Fruit fly (Drosophila melanogaster): Measurements from ENCODE around the gene CG42788.

Gene CG42788

dm6 chr3R:15094218-15094928, 37.4 kb downstream of the CG42788 start:
- TF ChIP-seq CG12769 (tag; optimal IDR thresholded peaks at IDR 0.05) (peak; percentile 1), trem (tag; optimal IDR thresholded peaks at IDR 0.05) (no peak), Dll (GFP tag; IDR thresholded peaks at IDR 0.05; ENCODE audit: partially characterized antibody) (no peak), al (GFP tag; IDR thresholded peaks at IDR 0.05) (no peak), sens (GFP tag) (peak; percentile 87), CG3163 (GFP tag; optimal IDR thresholded peaks at IDR 0.05) (no peak), CkIIα-i1 (GFP tag; IDR thresholded peaks at IDR 0.05) (no peak), Nf-YC (tag; optimal IDR thresholded peaks at IDR 0.05) (no peak), Adf1 (GFP tag; IDR thresholded peaks at IDR 0.05) (no peak), en (GFP tag; optimal IDR thresholded peaks at IDR 0.05) (no peak), usp (GFP tag; optimal IDR thresholded peaks at IDR 0.05) (no peak), Rx (GFP tag; IDR thresholded peaks at IDR 0.05) (no peak), lab (GFP tag; optimal IDR thresholded peaks at IDR 0.05) (peak; percentile 1), Myb (GFP tag; optimal IDR thresholded peaks at IDR 0.05) (no peak), wek (GFP tag; optimal IDR thresholded peaks at IDR 0.05) (no peak), Lpt (GFP tag; optimal IDR thresholded peaks at IDR 0.05) (no peak), az2 (GFP tag; optimal IDR thresholded peaks at IDR 0.05) (peak; percentile 4), CG6813 (GFP tag; optimal IDR thresholded peaks at IDR 0.05) (no peak), inv (GFP tag; IDR thresholded peaks at IDR 0.05; ENCODE audit: partially characterized antibody) (no peak), crol (GFP tag; IDR thresholded peaks at IDR 0.05) (no peak), vnd (GFP tag; IDR thresholded peaks at IDR 0.05; ENCODE audit: partially characterized antibody) (no peak), CG12942 (GFP tag; optimal IDR thresholded peaks at IDR 0.05) (no peak), ems (GFP tag; optimal IDR thresholded peaks at IDR 0.05) (no peak), Xrp1 (GFP tag; IDR thresholded peaks at IDR 0.05) (no peak), PHDP (tag; optimal IDR thresholded peaks at IDR 0.05) (no peak), gro (GFP tag; optimal IDR thresholded peaks at IDR 0.05) (no peak), CG4617 (GFP tag; optimal IDR thresholded peaks at IDR 0.05; ENCODE audit: borderline replicate concordance) (no peak), gcm (GFP tag; optimal IDR thresholded peaks at IDR 0.05) (no peak), fd102C (GFP tag; optimal IDR thresholded peaks at IDR 0.05) (no peak), dati (GFP tag; IDR thresholded peaks at IDR 0.05) (no peak), CG32772 (GFP tag; IDR thresholded peaks at IDR 0.05) (no peak), Sox100B (GFP tag; optimal IDR thresholded peaks at IDR 0.05) (no peak), Trl (optimal IDR thresholded peaks at IDR 0.05) (peak in 1 of 2 experiments; percentile 30), Trl (GFP tag; optimal IDR thresholded peaks at IDR 0.05) (no peak), CG9797 (GFP tag; optimal IDR thresholded peaks at IDR 0.05) (no peak), jigr1 (GFP tag; IDR thresholded peaks at IDR 0.05) (no peak), mirr (GFP tag; optimal IDR thresholded peaks at IDR 0.05) (peak; percentile 1), CG9817 (tag; optimal IDR thresholded peaks at IDR 0.05) (no peak), CG4404 (GFP tag; IDR thresholded peaks at IDR 0.05) (no peak), BEAF-32 (GFP tag; optimal IDR thresholded peaks at IDR 0.05) (no peak), HmgZ (tag; optimal IDR thresholded peaks at IDR 0.05) (no peak), HHEX (GFP tag; optimal IDR thresholded peaks at IDR 0.05) (no peak), HmgD (GFP tag; optimal IDR thresholded peaks at IDR 0.05) (no peak), dmrt11E (tag; optimal IDR thresholded peaks at IDR 0.05) (no peak), hbn (GFP tag; IDR thresholded peaks at IDR 0.05; ENCODE audit: partially characterized antibody) (no peak), ken (GFP tag; IDR thresholded peaks at IDR 0.05) (no peak), CG2120 (GFP tag; optimal IDR thresholded peaks at IDR 0.05) (peak; percentile 11), Fer1 (GFP tag; optimal IDR thresholded peaks at IDR 0.05) (peak; percentile 31), CG5953 (GFP tag; IDR thresholded peaks at IDR 0.05) (no peak), tna (GFP tag; IDR thresholded peaks at IDR 0.05; ENCODE audit: partially characterized antibody) (no peak), corto (GFP tag; optimal IDR thresholded peaks at IDR 0.05) (no peak)
